Worm (Caenorhabditis elegans) whole organism, young adult: Measurements from ENCODE around the gene ceh-22.

ENCODE experiments used
- B0261.1 ChIP-seq: sonication (generic microtip); optimal IDR thresholded peaks from 2 replicates; lab custom pipeline; 2016; ENCODE audit warnings: mild to moderate bottlenecking, missing genetic modification characterization, moderate library complexity, missing compliant biosample characterization
- B0336.3 ChIP-seq: fragments of 200-800 bp; sonication (Bioruptor generic); IDR thresholded peaks from 2 replicates; pipeline ENCODE4 v1.3.6; 2022; ENCODE audit warnings: missing genetic modification characterization, missing compliant biosample characterization
- C06A6.2 ChIP-seq: fragments of 200-800 bp; sonication (Bioruptor generic); conservative IDR thresholded peaks from 2 replicates; pipeline ENCODE4 v1.3.6; 2022; ENCODE audit warnings: missing genetic modification characterization, missing compliant biosample characterization
- F22D6.2 ChIP-seq: sonication (generic microtip); optimal IDR thresholded peaks from 2 replicates; lab custom pipeline; 2016; ENCODE audit warnings: mild to moderate bottlenecking, missing genetic modification characterization, missing compliant biosample characterization
- F57A8.1 ChIP-seq: fragments of 200-800 bp; sonication (Bioruptor generic); optimal IDR thresholded peaks from 2 replicates; lab custom pipeline; 2018; ENCODE audit warnings: mild to moderate bottlenecking, missing genetic modification characterization, moderate library complexity, missing compliant biosample characterization
- K12H6.12 ChIP-seq: fragments of 200-800 bp; sonication (Bioruptor generic); optimal IDR thresholded peaks from 2 replicates; lab custom pipeline; 2018; ENCODE audit warnings: mild to moderate bottlenecking, missing genetic modification characterization, missing compliant biosample characterization
- T07F8.4 ChIP-seq: sonication (generic microtip); optimal IDR thresholded peaks from 2 replicates; lab custom pipeline; 2016; ENCODE audit warnings: mild to moderate bottlenecking, missing genetic modification characterization, moderate library complexity, missing compliant biosample characterization
- aptf-2 ChIP-seq: fragments of 200-800 bp; sonication (Bioruptor generic); conservative IDR thresholded peaks from 2 replicates; pipeline ENCODE4 v1.3.6; 2022; ENCODE audit warnings: missing genetic modification reagents, missing genetic modification characterization, missing compliant biosample characterization
- aptf-3 ChIP-seq: fragments of 200-800 bp; sonication (Bioruptor generic); IDR thresholded peaks from 2 replicates; pipeline ENCODE4 v1.3.6; 2022; ENCODE audit warnings: missing genetic modification characterization, missing compliant biosample characterization
- bed-2 ChIP-seq: fragments of 200-800 bp; sonication (Bioruptor generic); IDR thresholded peaks from 2 replicates; pipeline ENCODE4 v1.3.6; 2022; ENCODE audit warnings: missing genetic modification reagents, missing genetic modification characterization, missing compliant biosample characterization
- cebp-1 ChIP-seq, 2 experiments: fragments of 200-800 bp in 1 of 2; sonication (Bioruptor generic) in 1 of 2; sonication (generic microtip) in 1 of 2; IDR thresholded peaks in 1 of 2; optimal IDR thresholded peaks in 1 of 2; 2 replicates each; pipeline versions ENCODE4 v1.3.6 to Lab custom; 2017 to 2022; ENCODE audit warnings: missing compliant biosample characterization in 2 of 2, missing genetic modification characterization in 2 of 2, mild to moderate bottlenecking in 1 of 2, missing genetic modification reagents in 1 of 2, moderate library complexity in 1 of 2
- ceh-100 ChIP-seq: fragments of 200-800 bp; sonication (Bioruptor generic); IDR thresholded peaks from 2 replicates; pipeline ENCODE4 v1.3.6; 2022; ENCODE audit warnings: missing genetic modification reagents, missing genetic modification characterization, missing compliant biosample characterization
- ceh-58 ChIP-seq: fragments of 200-800 bp; sonication (Bioruptor generic); IDR thresholded peaks from 2 replicates; pipeline ENCODE4 v1.3.6; 2022; ENCODE audit warnings: missing genetic modification characterization, missing compliant biosample characterization
- ceh-91 ChIP-seq: fragments of 200-800 bp; sonication (Bioruptor generic); IDR thresholded peaks from 2 replicates; pipeline ENCODE4 v1.3.6; 2022; ENCODE audit warnings: missing genetic modification reagents, missing genetic modification characterization, missing compliant biosample characterization
- ets-4 ChIP-seq: fragments of 200-800 bp; sonication (Bioruptor generic); optimal IDR thresholded peaks from 2 replicates; lab custom pipeline; 2018; ENCODE audit warnings: mild to moderate bottlenecking, missing genetic modification characterization, missing compliant biosample characterization
- hlh-12 ChIP-seq: sonication (generic microtip); optimal IDR thresholded peaks from 2 replicates; lab custom pipeline; 2016; ENCODE audit warnings: missing genetic modification characterization, missing compliant biosample characterization
- hmg-1.2 ChIP-seq: fragments of 200-800 bp; sonication (Bioruptor generic); IDR thresholded peaks from 2 replicates; pipeline ENCODE4 v1.3.6; 2022; ENCODE audit warnings: missing genetic modification reagents, missing genetic modification characterization, missing compliant biosample characterization
- lsl-1 ChIP-seq: fragments of 200-800 bp; sonication (Bioruptor generic); optimal IDR thresholded peaks from 2 replicates; lab custom pipeline; 2018; ENCODE audit warnings: mild to moderate bottlenecking, missing genetic modification characterization, moderate library complexity, missing compliant biosample characterization
- mcd-1 ChIP-seq: fragments of 200-800 bp; sonication (Bioruptor generic); IDR thresholded peaks from 2 replicates; pipeline ENCODE4 v1.3.6; 2022; ENCODE audit warnings: missing genetic modification reagents, missing genetic modification characterization, missing compliant biosample characterization
- nhr-27 ChIP-seq: fragments of 200-800 bp; sonication (Bioruptor generic); optimal IDR thresholded peaks from 2 replicates; lab custom pipeline; 2018; ENCODE audit warnings: mild to moderate bottlenecking, missing genetic modification characterization, moderate library complexity, missing compliant biosample characterization
- nhr-80 ChIP-seq: sonication (generic microtip); optimal IDR thresholded peaks from 2 replicates; lab custom pipeline; 2016; ENCODE audit warnings: missing genetic modification characterization, missing compliant biosample characterization
- pbrm-1 ChIP-seq: fragments of 200-800 bp; sonication (Bioruptor generic); IDR thresholded peaks from 2 replicates; pipeline ENCODE4 v1.3.6; 2022; ENCODE audit warnings: missing genetic modification reagents, missing genetic modification characterization, missing compliant biosample characterization
- pha-4 ChIP-seq: fragments of 150-350 bp; sonication (generic microtip); optimal IDR thresholded peaks from 2 replicates; lab custom pipeline; 2014; ENCODE audit warnings: missing biosample characterization, missing genetic modification reagents, missing genetic modification characterization
- snpc-3.4 ChIP-seq: sonication (generic microtip); optimal IDR thresholded peaks from 2 replicates; lab custom pipeline; 2017; ENCODE audit warnings: missing genetic modification characterization, mild to moderate bottlenecking, missing compliant biosample characterization, antibody characterized with exemption, moderate library complexity, missing genotype, missing genetic modification reagents
- snpc-4 ChIP-seq, 5 experiments: fragments of 150-350 bp in 1 of 5; sonication (generic microtip) in 4 of 5; optimal IDR thresholded peaks; 2 replicates each; lab custom pipeline; 2014 to 2018; ENCODE audit warnings: missing genetic modification characterization in 5 of 5, missing biosample characterization in 3 of 5, antibody characterized with exemption in 2 of 5, mild to moderate bottlenecking in 2 of 5, missing compliant biosample characterization in 2 of 5, missing genotype in 2 of 5, moderate library complexity in 2 of 5, missing genetic modification reagents in 1 of 5
- sptf-2 ChIP-seq: fragments of 200-800 bp; sonication (Bioruptor generic); optimal IDR thresholded peaks from 2 replicates; lab custom pipeline; 2018; ENCODE audit warnings: mild to moderate bottlenecking, missing genetic modification characterization, missing compliant biosample characterization
- tbx-9 ChIP-seq: sonication (generic microtip); optimal IDR thresholded peaks from 2 replicates; lab custom pipeline; 2016; ENCODE audit warnings: borderline replicate concordance, missing genetic modification characterization, inconsistent platforms, missing compliant biosample characterization
- unc-62 ChIP-seq: fragments of 150-350 bp; optimal IDR thresholded peaks from 2 replicates; lab custom pipeline; 2014; ENCODE audit warnings: missing biosample characterization, missing genetic modification reagents, missing genetic modification characterization
- xnd-1 ChIP-seq: sonication (generic microtip); optimal IDR thresholded peaks from 2 replicates; lab custom pipeline; 2016; ENCODE audit warnings: missing genotype, missing genetic modification reagents, missing genetic modification characterization, missing compliant biosample characterization
- zim-3 ChIP-seq: sonication (generic microtip); optimal IDR thresholded peaks from 2 replicates; lab custom pipeline; 2017; ENCODE audit warnings: mild to moderate bottlenecking, missing genetic modification characterization, moderate library complexity, missing compliant biosample characterization
- ztf-18 ChIP-seq: sonication (generic microtip); optimal IDR thresholded peaks from 2 replicates; lab custom pipeline; 2016; ENCODE audit warnings: missing genotype, mild to moderate bottlenecking, missing genetic modification characterization, missing compliant biosample characterization
- ztf-28 ChIP-seq: fragments of 200-800 bp; sonication (Bioruptor generic); IDR thresholded peaks from 2 replicates; pipeline ENCODE4 v1.3.6; 2022; ENCODE audit warnings: missing genetic modification reagents, missing genetic modification characterization, missing compliant biosample characterization

Gene ceh-22

DNA sequence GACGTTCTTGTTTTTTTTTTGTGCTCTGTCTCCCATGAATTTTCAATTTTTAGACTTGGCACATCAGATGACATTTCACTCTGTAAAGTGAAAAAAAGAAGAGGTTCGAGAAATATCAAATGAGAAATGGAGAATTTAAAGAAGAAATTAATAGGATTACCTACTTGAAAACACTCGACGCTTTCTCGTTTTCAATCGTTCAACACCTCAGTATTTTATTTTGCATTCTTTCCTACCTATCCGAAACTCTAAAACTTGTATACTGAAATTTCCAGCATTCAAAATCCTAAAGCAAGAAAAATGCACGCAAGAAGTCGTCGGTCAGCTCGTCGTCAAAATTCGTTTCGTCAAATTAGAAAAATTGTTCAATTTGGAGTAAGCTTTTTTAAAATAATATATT is 36.0 kb upstream of the ceh-22 start, which contains the start of gene kvs-2:
Gene kvs-2, plus strand, starts transcription at position 301 of the 400 bp plus-strand sequence.
- TF ChIP-seq ceh-91 (GFP tag; lab: Robert Waterston, UW) = no peak
- TF ChIP-seq aptf-3 (GFP tag; lab: Robert Waterston, UW) = no peak
- no peak for TF ChIP-seq unc-62 (GFP tag; lab: Kevin White, UChicago)
- TF ChIP-seq pha-4 (tag; lab: Kevin White, UChicago) = no peak
- no peak for TF ChIP-seq B0261.1 (tag; lab: Kevin White, UChicago)
- TF ChIP-seq hlh-12 = no peak
- TF ChIP-seq nhr-80 (tag; lab: Kevin White, UChicago) = no peak
- TF ChIP-seq zim-3 (tag; lab: Kevin White, UChicago) = no peak
- no peak for TF ChIP-seq bed-2 (GFP tag; lab: Robert Waterston, UW)
- no peak for TF ChIP-seq mcd-1
- TF ChIP-seq ceh-100 (GFP tag; lab: Robert Waterston, UW) = no peak
- no peak for TF ChIP-seq K12H6.12 (tag; lab: Kevin White, UChicago)
- no peak for TF ChIP-seq ztf-18 (tag; lab: Kevin White, UChicago)
- TF ChIP-seq ztf-28 = no peak
- TF ChIP-seq xnd-1 (tag; lab: Kevin White, UChicago) = no peak

DNA sequence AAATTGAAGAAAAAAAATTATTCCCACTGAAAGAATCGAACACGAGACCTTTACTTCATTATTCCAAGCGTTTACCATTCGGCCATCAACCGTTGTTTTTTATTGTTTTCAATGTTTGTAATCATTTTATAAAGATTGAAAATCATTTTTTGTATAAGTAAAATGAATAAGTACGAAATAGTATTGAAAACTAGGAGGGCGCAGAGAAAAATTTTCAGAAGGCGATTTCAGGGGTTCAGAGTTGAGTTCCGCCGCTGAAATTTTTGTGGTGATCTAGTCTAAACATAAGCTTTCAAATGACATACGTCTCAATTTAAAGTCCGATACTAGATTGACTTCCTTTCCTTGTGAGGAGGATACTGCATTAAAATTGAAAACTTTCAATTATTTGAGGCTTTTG is 33.2 kb upstream of the ceh-22 start:
- TF ChIP-seq hmg-1.2 (GFP tag; lab: Robert Waterston, UW) = peak; percentile 96

DNA sequence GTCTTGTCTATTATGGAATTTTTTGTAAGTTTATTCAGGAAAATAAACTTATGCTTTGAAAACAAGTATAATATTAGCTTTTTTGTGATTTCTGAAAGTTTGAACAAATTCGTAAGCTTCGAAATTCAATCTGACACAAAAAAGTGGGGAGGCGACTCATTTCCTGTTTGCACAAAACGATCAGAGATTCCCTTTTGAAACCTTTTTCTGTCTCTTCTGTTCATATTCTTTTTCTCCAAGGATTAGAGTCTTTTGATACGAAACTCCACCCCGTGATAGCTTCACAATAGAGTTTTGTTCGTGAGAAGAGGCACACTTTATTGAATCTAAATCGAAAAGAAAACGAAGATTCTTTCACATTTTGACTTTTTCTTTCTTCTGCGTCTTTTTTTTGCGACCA is 30.7 kb upstream of the ceh-22 start:
- TF ChIP-seq aptf-2 (GFP tag; lab: Robert Waterston, UW) (no peak), C06A6.2 (GFP tag; lab: Robert Waterston, UW) (no peak), tbx-9 (tag; lab: Kevin White, UChicago) (no peak), sptf-2 (GFP tag; lab: Kevin White, UChicago) (no peak), F22D6.2 (tag; lab: Kevin White, UChicago) (no peak), unc-62 (GFP tag; lab: Kevin White, UChicago) (no peak), F57A8.1 (GFP tag; lab: Kevin White, UChicago) (no peak), nhr-27 (no peak), B0336.3 (GFP tag; lab: Robert Waterston, UW) (no peak), ztf-28 (no peak), snpc-3.4 (tag; lab: Kevin White, UChicago) (no peak), ceh-58 (GFP tag; lab: Robert Waterston, UW) (no peak), nhr-80 (tag; lab: Kevin White, UChicago) (no peak), T07F8.4 (tag; lab: Kevin White, UChicago) (no peak), ets-4 (GFP tag; lab: Kevin White, UChicago) (no peak)
- TF ChIP-seq, all 124 proteins: peak for 0

DNA sequence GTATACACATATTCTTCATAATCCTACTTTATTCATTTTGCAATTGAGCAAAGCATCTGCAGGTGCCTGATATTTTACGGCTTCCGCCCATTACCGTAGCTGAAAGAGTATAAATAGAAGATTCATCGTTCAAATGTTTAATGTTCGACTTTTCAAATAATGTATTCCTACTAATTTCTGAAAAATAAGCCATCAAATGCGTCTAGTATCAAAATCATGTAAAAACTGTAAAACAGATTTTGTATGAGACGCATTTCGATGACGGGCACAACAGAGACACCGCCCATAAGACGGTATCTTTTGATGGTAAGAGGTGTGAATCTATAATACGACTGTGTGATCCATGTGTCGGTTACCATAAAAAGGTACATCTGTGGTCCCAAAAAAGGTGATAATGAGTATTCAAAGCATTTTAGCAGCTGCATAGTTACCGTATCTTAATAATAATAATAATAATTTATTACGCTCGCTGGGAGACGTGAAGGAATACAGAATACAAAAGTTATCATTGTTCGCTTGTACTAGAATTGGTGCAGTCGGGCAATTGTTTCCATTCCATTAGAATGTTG is 24.6 kb upstream of the ceh-22 start, which contains the start of the genes C32C4.3 and C32C4.16:
Gene C32C4.3, minus strand, starts transcription at position 101 of the 569 bp plus-strand sequence.
Gene C32C4.16, plus strand, starts transcription at position 519 of the 569 bp plus-strand sequence.
- TF ChIP-seq cebp-1 (GFP tag; IDR thresholded peaks at IDR 0.05; lab: Robert Waterston, UW) (no peak), cebp-1 (tag; optimal IDR thresholded peaks at IDR 0.05; lab: Kevin White, UChicago) (no peak), pbrm-1 (GFP tag; lab: Robert Waterston, UW) (no peak), snpc-4 (GFP tag; optimal IDR thresholded peaks at IDR 0.05; lab: Kevin White, UChicago) (no peak), snpc-4 (tag; optimal IDR thresholded peaks at IDR 0.05; lab: Kevin White, UChicago) (no peak), lsl-1 (GFP tag; lab: Kevin White, UChicago) (no peak)
